Worm (Caenorhabditis elegans) whole organism, mixed stage, embryonic: ENCODE results near the gene gbh-1.

Experiments
- hlh-1 ChIP-seq: fragments of 150-350 bp; optimal IDR thresholded peaks from 2 replicates; lab custom pipeline; 2014; ENCODE audit warnings: missing biosample characterization, missing genetic modification reagents, missing genetic modification characterization
- lsy-2 ChIP-seq: fragments of 150-350 bp; optimal IDR thresholded peaks from 2 replicates; lab custom pipeline; 2014; ENCODE audit warnings: missing biosample characterization, missing genetic modification characterization
- mep-1 ChIP-seq: fragments of 150-350 bp; optimal IDR thresholded peaks from 2 replicates; lab custom pipeline; 2017; ENCODE audit warnings: missing biosample characterization, missing genetic modification reagents, missing genetic modification characterization, inconsistent platforms
- nhr-12 ChIP-seq: fragments of 150-350 bp; optimal IDR thresholded peaks from 2 replicates; lab custom pipeline; 2014; ENCODE audit warnings: missing biosample characterization, missing genetic modification characterization
- nhr-28 ChIP-seq: fragments of 150-350 bp; optimal IDR thresholded peaks from 2 replicates; lab custom pipeline; 2014; ENCODE audit warnings: missing biosample characterization, missing genetic modification characterization
- pha-4 ChIP-seq: fragments of 150-350 bp; optimal IDR thresholded peaks from 2 replicates; lab custom pipeline; 2018; ENCODE audit warnings: missing biosample characterization, missing genetic modification reagents, missing genetic modification characterization
- snpc-4 ChIP-seq: fragments of 150-350 bp; optimal IDR thresholded peaks from 2 replicates; lab custom pipeline; 2014; ENCODE audit warnings: missing biosample characterization, missing genetic modification characterization
- sptf-1 ChIP-seq: sonication (generic microtip); optimal IDR thresholded peaks from 2 replicates; lab custom pipeline; 2017; ENCODE audit warnings: mild to moderate bottlenecking, missing genetic modification characterization, moderate library complexity, missing compliant biosample characterization
- unc-39 ChIP-seq: fragments of 150-350 bp; optimal IDR thresholded peaks from 2 replicates; lab custom pipeline; 2014; ENCODE audit warnings: missing biosample characterization, missing genetic modification characterization
- zip-8 ChIP-seq: fragments of 150-350 bp; optimal IDR thresholded peaks from 2 replicates; lab custom pipeline; 2014; ENCODE audit warnings: missing biosample characterization, missing genetic modification characterization

ce11 chrII:10696060-10696459 lies 2.5 kb upstream of the gbh-1 start:
- no peak for TF ChIP-seq lsy-2 (tag; lab: Kevin White, UChicago)
- TF ChIP-seq pha-4 (tag; lab: Kevin White, UChicago), result no peak
- TF ChIP-seq unc-39 (tag; lab: Kevin White, UChicago), result no peak
- TF ChIP-seq nhr-12 (tag; lab: Kevin White, UChicago), result no peak
- no peak for TF ChIP-seq nhr-28 (tag; lab: Kevin White, UChicago)
- TF ChIP-seq zip-8, result no peak
- TF ChIP-seq snpc-4 (tag; lab: Kevin White, UChicago), result no peak
- TF ChIP-seq sptf-1 (tag; lab: Kevin White, UChicago), result no peak
- TF ChIP-seq hlh-1 (tag; lab: Kevin White, UChicago), result no peak
- TF ChIP-seq mep-1 (tag; lab: Kevin White, UChicago), result no peak
